Worm (Caenorhabditis elegans) whole organism, young adult: ENCODE measurements around the gene srj-25.
"Not testable (repeated sequence)": the region's sequence is repeated elsewhere in the genome, so short reads cannot be mapped to it uniquely, and the experiment has no call there.

Experiments
- B0261.1 ChIP-seq: sonication (generic microtip); optimal IDR thresholded peaks from 2 replicates; lab custom pipeline; 2016; ENCODE audit warnings: mild to moderate bottlenecking, missing genetic modification characterization, moderate library complexity, missing compliant biosample characterization
- C17E4.6 ChIP-seq: fragments of 200-800 bp; sonication (Bioruptor generic); IDR thresholded peaks from 2 replicates; pipeline ENCODE4 v1.3.6; 2022; ENCODE audit warnings: missing genetic modification reagents, missing genetic modification characterization, missing compliant biosample characterization
- D2030.7 ChIP-seq: fragments of 200-800 bp; sonication (Bioruptor generic); IDR thresholded peaks from 2 replicates; pipeline ENCODE4 v1.3.6; 2022; ENCODE audit warnings: missing genetic modification reagents, missing genetic modification characterization, missing compliant biosample characterization
- F10E7.11 ChIP-seq: sonication (generic microtip); optimal IDR thresholded peaks from 2 replicates; lab custom pipeline; 2017; ENCODE audit warnings: mild to moderate bottlenecking, missing genetic modification characterization, moderate library complexity, missing compliant biosample characterization
- F23B12.7 ChIP-seq: sonication (generic microtip); optimal IDR thresholded peaks from 2 replicates; lab custom pipeline; 2017; ENCODE audit warnings: missing genetic modification characterization, mild to moderate bottlenecking, missing compliant biosample characterization, antibody characterized with exemption, moderate library complexity; ENCODE audit not compliant: insufficient read depth
- F57A8.1 ChIP-seq: fragments of 200-800 bp; sonication (Bioruptor generic); optimal IDR thresholded peaks from 2 replicates; lab custom pipeline; 2018; ENCODE audit warnings: mild to moderate bottlenecking, missing genetic modification characterization, moderate library complexity, missing compliant biosample characterization
- T26A5.8 ChIP-seq: sonication (generic microtip); optimal IDR thresholded peaks from 2 replicates; lab custom pipeline; 2016; ENCODE audit warnings: missing genetic modification characterization, missing compliant biosample characterization
- Y56A3A.18 ChIP-seq: fragments of 200-800 bp; sonication (Bioruptor generic); IDR thresholded peaks from 2 replicates; pipeline ENCODE4 v1.3.6; 2022; ENCODE audit warnings: missing genetic modification reagents, missing genetic modification characterization, missing compliant biosample characterization
- Y67H2A.10 ChIP-seq: fragments of 200-800 bp; sonication (Bioruptor generic); conservative IDR thresholded peaks from 2 replicates; pipeline ENCODE4 v1.3.6; 2022; ENCODE audit warnings: missing genetic modification reagents, missing genetic modification characterization, missing compliant biosample characterization
- Y95B8A.8 ChIP-seq: fragments of 200-800 bp; sonication (Bioruptor generic); IDR thresholded peaks from 2 replicates; pipeline ENCODE4 v1.3.6; 2022; ENCODE audit warnings: missing genetic modification reagents, missing genetic modification characterization, missing compliant biosample characterization
- ZK185.1 ChIP-seq: sonication (generic microtip); optimal IDR thresholded peaks from 2 replicates; lab custom pipeline; 2016; ENCODE audit warnings: mild to moderate bottlenecking, missing genetic modification characterization, missing compliant biosample characterization; ENCODE audit not compliant: poor library complexity, severe bottlenecking
- aptf-3 ChIP-seq: fragments of 200-800 bp; sonication (Bioruptor generic); IDR thresholded peaks from 2 replicates; pipeline ENCODE4 v1.3.6; 2022; ENCODE audit warnings: missing genetic modification characterization, missing compliant biosample characterization
- bed-2 ChIP-seq: fragments of 200-800 bp; sonication (Bioruptor generic); IDR thresholded peaks from 2 replicates; pipeline ENCODE4 v1.3.6; 2022; ENCODE audit warnings: missing genetic modification reagents, missing genetic modification characterization, missing compliant biosample characterization
- ceh-40 ChIP-seq: fragments of 200-800 bp; sonication (Bioruptor generic); IDR thresholded peaks from 2 replicates; pipeline ENCODE4 v1.3.6; 2022; ENCODE audit warnings: missing genetic modification characterization, missing compliant biosample characterization
- ceh-58 ChIP-seq: fragments of 200-800 bp; sonication (Bioruptor generic); IDR thresholded peaks from 2 replicates; pipeline ENCODE4 v1.3.6; 2022; ENCODE audit warnings: missing genetic modification characterization, missing compliant biosample characterization
- die-1 ChIP-seq: sonication (generic microtip); optimal IDR thresholded peaks from 2 replicates; lab custom pipeline; 2016; ENCODE audit warnings: missing genotype, mild to moderate bottlenecking, missing genetic modification characterization, missing compliant biosample characterization
- egl-18 ChIP-seq: fragments of 200-800 bp; sonication (Bioruptor generic); IDR thresholded peaks from 2 replicates; pipeline ENCODE4 v1.3.6; 2022; ENCODE audit warnings: missing genetic modification reagents, missing genetic modification characterization, missing compliant biosample characterization
- egl-44 ChIP-seq: fragments of 200-800 bp; sonication (Bioruptor generic); IDR thresholded peaks from 2 replicates; pipeline ENCODE4 v1.3.6; 2022; ENCODE audit warnings: missing genetic modification reagents, missing genetic modification characterization, missing compliant biosample characterization
- fkh-3 ChIP-seq: sonication (generic microtip); optimal IDR thresholded peaks from 2 replicates; lab custom pipeline; 2016; ENCODE audit warnings: mild to moderate bottlenecking, missing genetic modification characterization, missing compliant biosample characterization
- lin-26 ChIP-seq: fragments of 200-800 bp; sonication (Bioruptor generic); IDR thresholded peaks from 2 replicates; pipeline ENCODE4 v1.3.6; 2022; ENCODE audit warnings: missing genetic modification reagents, missing genetic modification characterization, missing compliant biosample characterization
- lin-54 ChIP-seq: fragments of 200-800 bp; sonication (Bioruptor generic); optimal IDR thresholded peaks from 2 replicates; lab custom pipeline; 2018; ENCODE audit warnings: mild to moderate bottlenecking, missing genetic modification characterization, missing compliant biosample characterization
- lsl-1 ChIP-seq: fragments of 200-800 bp; sonication (Bioruptor generic); optimal IDR thresholded peaks from 2 replicates; lab custom pipeline; 2018; ENCODE audit warnings: mild to moderate bottlenecking, missing genetic modification characterization, moderate library complexity, missing compliant biosample characterization
- lsy-27 ChIP-seq: sonication (generic microtip); optimal IDR thresholded peaks from 2 replicates; lab custom pipeline; 2017; ENCODE audit warnings: missing genetic modification characterization, mild to moderate bottlenecking, missing compliant biosample characterization, antibody characterized with exemption, missing genotype, borderline replicate concordance; ENCODE audit not compliant: insufficient read depth
- mes-4 ChIP-seq: sonication (generic microtip); optimal IDR thresholded peaks from 2 replicates; lab custom pipeline; 2016; ENCODE audit warnings: missing genotype, missing genetic modification characterization, missing compliant biosample characterization
- nhr-80 ChIP-seq: sonication (generic microtip); optimal IDR thresholded peaks from 2 replicates; lab custom pipeline; 2016; ENCODE audit warnings: missing genetic modification characterization, missing compliant biosample characterization
- rec-8 ChIP-seq, 2 experiments: sonication (generic microtip); optimal IDR thresholded peaks; 2 replicates each; lab custom pipeline; 2016; ENCODE audit warnings: mild to moderate bottlenecking in 2 of 2, missing genetic modification characterization in 2 of 2, missing genetic modification reagents in 2 of 2, missing genotype in 2 of 2, missing biosample characterization in 1 of 2, missing compliant biosample characterization in 1 of 2, moderate library complexity in 1 of 2
- rpc-1 ChIP-seq, 2 experiments: fragments of 150-350 bp in 1 of 2; sonication (generic microtip) in 1 of 2; optimal IDR thresholded peaks; 2 replicates each; lab custom pipeline; 2014 to 2018; ENCODE audit warnings: missing biosample characterization in 1 of 2, missing genetic modification characterization in 1 of 2, missing genetic modification reagents in 1 of 2, missing genotype in 1 of 2
- tbp1 ChIP-seq: fragments of 200-800 bp; sonication (Bioruptor generic); optimal IDR thresholded peaks from 2 replicates; lab custom pipeline; 2018; ENCODE audit warnings: mild to moderate bottlenecking, missing genetic modification characterization, missing compliant biosample characterization
- xnd-1 ChIP-seq: sonication (generic microtip); optimal IDR thresholded peaks from 2 replicates; lab custom pipeline; 2016; ENCODE audit warnings: missing genotype, missing genetic modification reagents, missing genetic modification characterization, missing compliant biosample characterization
- zfh-2 ChIP-seq: fragments of 200-800 bp; sonication (Bioruptor generic); conservative IDR thresholded peaks from 2 replicates; pipeline ENCODE4 v1.3.6; 2022; ENCODE audit warnings: missing genetic modification reagents, missing genetic modification characterization, missing compliant biosample characterization
- ztf-25 ChIP-seq: fragments of 200-800 bp; sonication (Bioruptor generic); IDR thresholded peaks from 2 replicates; pipeline ENCODE4 v1.3.6; 2022; ENCODE audit warnings: missing genetic modification reagents, missing genetic modification characterization, missing compliant biosample characterization
- ztf-28 ChIP-seq: fragments of 200-800 bp; sonication (Bioruptor generic); IDR thresholded peaks from 2 replicates; pipeline ENCODE4 v1.3.6; 2022; ENCODE audit warnings: missing genetic modification reagents, missing genetic modification characterization, missing compliant biosample characterization
- ztf-6 ChIP-seq: fragments of 200-800 bp; sonication (Bioruptor generic); IDR thresholded peaks from 2 replicates; pipeline ENCODE4 v1.3.6; 2022; ENCODE audit warnings: missing genetic modification reagents, missing genetic modification characterization, missing compliant biosample characterization

The srj-25 gene

ce11 chrV:706918-707317 is 29.2 kb downstream of the srj-25 start, which contains the start of gene srbc-38:
Gene srbc-38, plus strand, starts transcription at chrV:707218.
- no peak for TF ChIP-seq B0261.1 (tag; lab: Kevin White, UChicago)
- TF ChIP-seq F57A8.1 (GFP tag; lab: Kevin White, UChicago) = no peak
- TF ChIP-seq xnd-1 (tag; lab: Kevin White, UChicago) = no peak
- TF ChIP-seq ceh-40 (GFP tag; lab: Robert Waterston, UW) = no peak
- TF ChIP-seq lin-54 = no peak
- TF ChIP-seq fkh-3 (tag; lab: Kevin White, UChicago) = no peak
- no peak for TF ChIP-seq T26A5.8
- no peak for TF ChIP-seq aptf-3
- TF ChIP-seq ztf-28 (GFP tag; lab: Robert Waterston, UW) = no peak
- no peak for TF ChIP-seq lin-26 (GFP tag; lab: Robert Waterston, UW)
- TF ChIP-seq Y95B8A.8 = no peak
- no peak for TF ChIP-seq rec-8 (tag; optimal IDR thresholded peaks at IDR 0.05; lab: Kevin White, UChicago)
- TF ChIP-seq C17E4.6 = no peak
- TF ChIP-seq zfh-2 (GFP tag; lab: Robert Waterston, UW) = no peak
- TF ChIP-seq Y56A3A.18 (GFP tag; lab: Robert Waterston, UW) = no peak
- TF ChIP-seq F23B12.7 (tag; lab: Kevin White, UChicago) = no peak
- TF ChIP-seq mes-4 (tag; lab: Kevin White, UChicago) = no peak

DNA sequence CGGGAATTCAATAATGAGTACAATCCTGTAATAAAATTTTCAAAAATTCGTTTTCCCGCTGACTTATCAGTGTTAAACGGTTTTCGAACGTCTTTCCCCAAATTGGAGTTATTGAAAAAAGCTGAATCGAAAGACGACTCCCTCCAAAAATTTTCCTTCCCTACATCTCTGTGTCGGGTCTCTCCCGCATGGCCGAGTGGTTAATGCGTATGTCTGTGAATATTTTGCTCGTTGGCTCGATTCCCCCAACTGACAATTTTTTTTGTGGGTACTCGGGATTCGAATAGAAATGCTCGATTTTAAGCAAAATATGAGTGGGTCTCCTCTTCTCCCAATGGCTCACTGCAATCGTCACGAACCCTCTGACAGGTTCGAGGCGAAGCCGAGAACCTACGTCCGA is 29.6 kb downstream of the srj-25 start:
- peak; percentile 26; the same call in 1 of the 2 replicates for TF ChIP-seq D2030.7 (GFP tag; lab: Robert Waterston, UW)
- peak; percentile 82 for TF ChIP-seq tbp1
- TF ChIP-seq rpc-1 (optimal IDR thresholded peaks at IDR 0.05; lab: Kevin White, UChicago) = not testable (repeated sequence)
- peak; percentile 50 for TF ChIP-seq rpc-1 (tag; optimal IDR thresholded peaks at IDR 0.05; lab: Kevin White, UChicago)
- TF ChIP-seq ztf-25 = peak; percentile 67; the same call in 1 of the 2 replicates
- 0 out of 2 replicates have a peak, but pooled peaks have one; percentile 31 for TF ChIP-seq aptf-3
- TF ChIP-seq lin-26 (GFP tag; lab: Robert Waterston, UW) = peak; percentile 87
- peak; percentile 54 for TF ChIP-seq B0261.1 (tag; lab: Kevin White, UChicago)

DNA sequence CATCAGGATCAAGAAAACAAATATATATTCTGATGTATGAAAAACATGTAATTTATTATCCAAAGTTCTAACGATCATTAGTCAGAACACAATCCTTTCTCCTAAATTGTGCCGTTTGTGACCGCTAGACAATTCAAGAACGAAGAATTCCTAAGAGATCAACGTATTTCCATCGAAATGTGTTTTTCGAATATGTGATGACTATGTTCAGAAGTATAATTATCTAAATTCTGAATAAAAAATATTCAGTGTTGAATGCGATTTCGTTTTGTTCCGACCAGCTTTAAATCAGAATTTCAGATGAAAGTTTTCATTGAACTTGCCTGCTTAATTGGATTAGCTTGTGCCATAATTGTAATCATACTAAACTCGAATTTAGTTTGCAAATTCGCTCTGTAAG is 33.8 kb downstream of the srj-25 start, which contains the start of gene srbc-37:
Gene srbc-37, plus strand, starts transcription at position 301 of the 400 bp plus-strand sequence.
- no peak for TF ChIP-seq F10E7.11 (tag; lab: Kevin White, UChicago)
- TF ChIP-seq Y67H2A.10 (GFP tag; lab: Robert Waterston, UW) = no peak
- TF ChIP-seq ZK185.1 (tag; lab: Kevin White, UChicago) = no peak
- TF ChIP-seq lsl-1 (GFP tag; lab: Kevin White, UChicago) = no peak
- TF ChIP-seq die-1 = no peak
- no peak for TF ChIP-seq egl-44 (GFP tag; lab: Robert Waterston, UW)
- TF ChIP-seq tbp1 = no peak
- TF ChIP-seq F23B12.7 (tag; lab: Kevin White, UChicago) = no peak
- no peak for TF ChIP-seq rec-8 (tag; optimal IDR thresholded peaks at IDR 0.05; lab: Kevin White, UChicago)

- TF ChIP-seq lin-54 = no peak
- TF ChIP-seq nhr-80 (tag; lab: Kevin White, UChicago) = peak; percentile 39
These were observed 36.5 kb downstream of the srj-25 start, which contains the start of the genes ugt-29 and srx-5 for ce11 chrV:699489-700129. Gene ugt-29, minus strand, starts transcription at chrV:699589. Gene srx-5, plus strand, starts transcription at chrV:700079.

- TF ChIP-seq bed-2 (GFP tag; lab: Robert Waterston, UW) (no peak), lsy-27 (tag; lab: Kevin White, UChicago) (no peak), lsl-1 (GFP tag; lab: Kevin White, UChicago) (no peak), ceh-58 (no peak), egl-18 (GFP tag; lab: Robert Waterston, UW) (no peak), ztf-6 (no peak)
These were observed 37.0 kb downstream of the srj-25 start for ce11 chrV:699051-699450.
